Worm (Caenorhabditis elegans) whole organism, L3 larva: ENCODE data around the gene F02H6.7.

Experiments
- ZK546.5 ChIP-seq: sonication (generic microtip); optimal IDR thresholded peaks from 2 replicates; lab custom pipeline; 2017; ENCODE audit warnings: missing biosample characterization, missing genetic modification characterization
- ama-1 ChIP-seq: fragments of 150-350 bp; optimal IDR thresholded peaks from 2 replicates; lab custom pipeline; 2018
- ceh-16 ChIP-seq: sonication (generic microtip); optimal IDR thresholded peaks from 2 replicates; lab custom pipeline; 2017; ENCODE audit warnings: missing biosample characterization, missing genetic modification characterization
- ceh-28 ChIP-seq: fragments of 150-350 bp; optimal IDR thresholded peaks from 2 replicates; lab custom pipeline; 2014; ENCODE audit warnings: missing biosample characterization, missing genetic modification reagents, missing genetic modification characterization
- ceh-82 ChIP-seq: fragments of 150-350 bp; optimal IDR thresholded peaks from 2 replicates; lab custom pipeline; 2014; ENCODE audit warnings: missing biosample characterization, missing genetic modification characterization
- ceh-9 ChIP-seq: sonication (generic microtip); optimal IDR thresholded peaks from 2 replicates; lab custom pipeline; 2018; ENCODE audit warnings: missing biosample characterization, missing genetic modification characterization
- daf-12 ChIP-seq: fragments of 150-350 bp; optimal IDR thresholded peaks from 2 replicates; lab custom pipeline; 2014; ENCODE audit warnings: missing biosample characterization, missing genetic modification reagents, missing genetic modification characterization
- egl-27 ChIP-seq: sonication (generic microtip); optimal IDR thresholded peaks from 4 replicates; lab custom pipeline; 2017; ENCODE audit warnings: missing biosample characterization, missing genetic modification reagents, missing genetic modification characterization
- elt-1 ChIP-seq: fragments of 150-350 bp; optimal IDR thresholded peaks from 2 replicates; lab custom pipeline; 2014; ENCODE audit warnings: missing biosample characterization, missing genetic modification characterization
- elt-2 ChIP-seq: sonication (generic microtip); optimal IDR thresholded peaks from 2 replicates; lab custom pipeline; 2016; ENCODE audit warnings: missing genetic modification reagents, mild to moderate bottlenecking, missing genetic modification characterization, missing compliant biosample characterization
- elt-3 ChIP-seq, 3 experiments: fragments of 150-350 bp in 1 of 3; sonication (generic microtip) in 2 of 3; optimal IDR thresholded peaks; 2 replicates in 2 of 3; 4 replicates in 1 of 3; lab custom pipeline; 2014 to 2017; ENCODE audit warnings: missing biosample characterization in 3 of 3, missing genetic modification characterization in 3 of 3
- eor-1 ChIP-seq, 2 experiments: fragments of 150-350 bp; optimal IDR thresholded peaks; 2 replicates each; lab custom pipeline; 2014 to 2018; ENCODE audit warnings: missing biosample characterization in 2 of 2, missing genetic modification characterization in 2 of 2
- fkh-10 ChIP-seq: sonication (generic microtip); optimal IDR thresholded peaks from 2 replicates; lab custom pipeline; 2017; ENCODE audit warnings: missing biosample characterization, missing genetic modification reagents, missing genetic modification characterization
- fkh-2 ChIP-seq: fragments of 150-350 bp; optimal IDR thresholded peaks from 2 replicates; lab custom pipeline; 2014; ENCODE audit warnings: missing biosample characterization, missing genetic modification reagents, missing genetic modification characterization
- fos-1 ChIP-seq: fragments of 150-350 bp; optimal IDR thresholded peaks from 2 replicates; lab custom pipeline; 2014; ENCODE audit warnings: missing biosample characterization, missing genetic modification characterization
- hmg-11 ChIP-seq: sonication (generic microtip); optimal IDR thresholded peaks from 2 replicates; lab custom pipeline; 2016; ENCODE audit warnings: missing genetic modification characterization, missing compliant biosample characterization
- jun-1 ChIP-seq: fragments of 150-350 bp; optimal IDR thresholded peaks from 2 replicates; lab custom pipeline; 2014; ENCODE audit warnings: missing biosample characterization, missing genetic modification reagents, missing genetic modification characterization
- lin-15B ChIP-seq: fragments of 150-350 bp; optimal IDR thresholded peaks from 2 replicates; lab custom pipeline; 2014; ENCODE audit warnings: missing biosample characterization, missing genetic modification characterization
- mdl-1 ChIP-seq: fragments of 150-350 bp; optimal IDR thresholded peaks from 2 replicates; lab custom pipeline; 2014; ENCODE audit warnings: missing biosample characterization, missing genetic modification characterization
- nfya-1 ChIP-seq: sonication (generic microtip); optimal IDR thresholded peaks from 2 replicates; lab custom pipeline; 2017; ENCODE audit warnings: missing genetic modification characterization, mild to moderate bottlenecking, missing compliant biosample characterization, antibody characterized with exemption, moderate library complexity; ENCODE audit not compliant: insufficient read depth
- nhr-11 ChIP-seq: fragments of 150-350 bp; optimal IDR thresholded peaks from 2 replicates; lab custom pipeline; 2014; ENCODE audit warnings: missing biosample characterization, missing genetic modification characterization
- nhr-12 ChIP-seq: fragments of 150-350 bp; optimal IDR thresholded peaks from 2 replicates; lab custom pipeline; 2014; ENCODE audit warnings: missing biosample characterization, missing genetic modification characterization
- nhr-237 ChIP-seq: fragments of 150-350 bp; optimal IDR thresholded peaks from 2 replicates; lab custom pipeline; 2014; ENCODE audit warnings: missing biosample characterization, missing genetic modification characterization
- nhr-25 ChIP-seq: sonication (generic microtip); optimal IDR thresholded peaks from 2 replicates; lab custom pipeline; 2017; ENCODE audit warnings: missing biosample characterization, missing genetic modification characterization
- nhr-67 ChIP-seq: fragments of 150-350 bp; optimal IDR thresholded peaks from 2 replicates; lab custom pipeline; 2014; ENCODE audit warnings: missing biosample characterization, missing genetic modification characterization
- nhr-76 ChIP-seq: fragments of 150-350 bp; sonication (generic microtip); optimal IDR thresholded peaks from 5 replicates; lab custom pipeline; 2014; ENCODE audit warnings: missing biosample characterization, missing genetic modification characterization
- nhr-77 ChIP-seq: fragments of 150-350 bp; optimal IDR thresholded peaks from 2 replicates; lab custom pipeline; 2014; ENCODE audit warnings: missing biosample characterization, missing genetic modification characterization
- pha-4 ChIP-seq: fragments of 150-350 bp; optimal IDR thresholded peaks from 2 replicates; lab custom pipeline; 2014; ENCODE audit warnings: missing biosample characterization, missing genetic modification reagents, missing genetic modification characterization
- pqm-1 ChIP-seq: fragments of 150-350 bp; optimal IDR thresholded peaks from 2 replicates; lab custom pipeline; 2017; ENCODE audit warnings: missing biosample characterization, missing genetic modification characterization, inconsistent platforms
- sea-2 ChIP-seq: fragments of 150-350 bp; sonication (generic microtip); optimal IDR thresholded peaks from 4 replicates; lab custom pipeline; 2014; ENCODE audit warnings: missing biosample characterization, missing genetic modification reagents, missing genetic modification characterization
- skn-1 ChIP-seq: fragments of 150-350 bp; optimal IDR thresholded peaks from 2 replicates; lab custom pipeline; 2014; ENCODE audit warnings: missing biosample characterization, missing genetic modification characterization
- snpc-4 ChIP-seq: fragments of 150-350 bp; optimal IDR thresholded peaks from 2 replicates; lab custom pipeline; 2014; ENCODE audit warnings: missing biosample characterization, missing genetic modification characterization
- unc-39 ChIP-seq: sonication (generic microtip); optimal IDR thresholded peaks from 4 replicates; lab custom pipeline; 2017; ENCODE audit warnings: missing biosample characterization, missing genetic modification characterization
- unc-62 ChIP-seq: fragments of 150-350 bp; sonication (generic microtip); optimal IDR thresholded peaks from 4 replicates; lab custom pipeline; 2014; ENCODE audit warnings: missing biosample characterization, missing genetic modification reagents, missing genetic modification characterization
- ztf-11 ChIP-seq: fragments of 150-350 bp; optimal IDR thresholded peaks from 2 replicates; lab custom pipeline; 2014; ENCODE audit warnings: missing biosample characterization, missing genetic modification characterization

Gene F02H6.7

DNA sequence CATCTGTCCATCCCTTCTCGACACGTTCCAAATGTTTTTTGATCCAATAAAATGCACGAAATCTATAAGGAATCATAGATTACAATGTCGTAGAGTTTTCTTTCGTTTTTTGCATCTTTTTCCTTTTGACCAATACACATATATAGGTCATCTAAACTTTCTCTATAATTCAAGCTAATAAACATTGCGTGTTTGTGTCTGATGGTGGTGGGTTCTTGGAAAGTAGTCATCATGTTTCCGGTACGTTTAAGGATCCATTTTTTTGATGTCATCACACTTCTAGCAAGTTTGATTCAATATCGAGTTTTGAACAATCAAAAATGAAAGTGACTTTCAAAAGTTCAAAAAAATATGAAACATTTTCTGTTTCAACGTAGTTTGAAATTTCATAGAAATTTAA is 40.9 kb upstream of the F02H6.7 start:
- no peak for TF ChIP-seq elt-2 (tag; lab: Kevin White, UChicago)

DNA sequence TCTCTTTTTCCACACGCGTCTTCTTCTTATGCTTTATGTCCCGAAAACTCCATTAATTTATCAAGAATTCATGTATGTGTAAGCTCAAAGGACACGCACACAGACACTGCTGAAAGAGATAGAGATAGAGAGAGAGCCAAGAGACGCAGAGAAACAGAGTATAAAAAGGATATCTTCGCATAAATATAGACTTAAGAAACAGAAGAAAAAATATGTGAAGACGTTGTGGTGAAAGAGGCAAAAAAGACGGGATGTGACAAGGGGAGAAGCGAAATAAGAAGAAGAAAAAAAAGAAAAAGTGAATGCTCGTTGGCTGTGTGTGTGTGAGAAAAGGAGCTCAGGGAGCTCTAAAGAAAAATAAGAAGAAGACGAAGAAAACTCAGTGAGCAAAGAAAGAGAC is 32.8 kb upstream of the F02H6.7 start:
- TF ChIP-seq elt-2 (tag; lab: Kevin White, UChicago), result no peak
- TF ChIP-seq skn-1 (tag; lab: Kevin White, UChicago), result peak; percentile 29
- no peak for TF ChIP-seq nhr-76
- no peak for TF ChIP-seq egl-27 (tag; lab: Kevin White, UChicago)
- TF ChIP-seq elt-3 (tag; optimal IDR thresholded peaks at IDR 0.05; lab: Kevin White, UChicago), result no peak
- peak; percentile 80 for TF ChIP-seq hmg-11 (tag; lab: Kevin White, UChicago)
- TF ChIP-seq lin-15B (tag; lab: Kevin White, UChicago), result peak; percentile 13
- peak; percentile 96 for TF ChIP-seq fkh-10
- peak; percentile 3 for TF ChIP-seq unc-62 (GFP tag; lab: Kevin White, UChicago)
- peak; percentile 7 for TF ChIP-seq snpc-4 (tag; lab: Kevin White, UChicago)
- TF ChIP-seq nfya-1 (tag; lab: Kevin White, UChicago), result peak; percentile 79
- no peak for TF ChIP-seq pha-4

DNA sequence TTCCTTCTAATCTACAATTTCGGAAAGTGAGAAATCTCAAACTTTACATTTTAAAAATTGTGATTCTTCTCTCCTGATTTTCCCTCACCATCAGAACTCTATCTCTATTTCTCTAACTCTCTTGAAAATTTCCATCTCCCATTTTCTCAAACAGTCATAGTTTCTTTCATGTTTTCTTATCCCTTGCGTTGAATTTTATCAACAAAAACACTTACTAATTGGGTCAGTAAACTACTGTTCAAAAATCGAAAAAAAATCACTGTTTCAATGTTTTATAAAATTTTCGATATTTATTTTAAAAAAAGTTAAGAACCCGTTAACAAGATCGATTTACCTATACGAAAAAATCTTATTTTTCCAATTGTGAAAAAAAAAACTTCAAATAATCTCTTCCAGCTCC is 31.2 kb upstream of the F02H6.7 start:
- TF ChIP-seq skn-1 (tag; lab: Kevin White, UChicago) (no peak), nhr-76 (no peak), ceh-16 (no peak), nhr-67 (tag; lab: Kevin White, UChicago) (no peak), daf-12 (tag; lab: Kevin White, UChicago) (no peak), nhr-12 (tag; lab: Kevin White, UChicago) (no peak), fkh-2 (tag; lab: Kevin White, UChicago) (no peak), ceh-82 (no peak)

DNA sequence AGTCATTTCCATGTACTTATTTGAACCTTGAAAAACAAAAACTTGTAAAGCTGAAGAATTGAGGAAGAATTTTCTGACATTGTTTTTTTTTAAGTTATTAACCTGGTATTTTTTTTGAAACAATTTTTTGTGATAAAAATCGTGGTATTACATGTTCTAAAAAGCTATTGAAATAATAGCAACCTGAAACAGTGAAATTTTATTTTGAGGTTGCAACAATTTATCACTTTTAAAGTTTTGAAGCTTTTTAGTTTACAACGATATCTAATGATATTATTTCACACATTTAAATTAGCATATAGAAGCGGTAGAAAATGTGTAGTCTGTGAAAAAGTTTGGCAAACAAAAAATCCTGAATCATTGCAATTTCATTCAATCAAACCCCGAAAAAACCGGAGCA is 29.6 kb upstream of the F02H6.7 start:
- TF ChIP-seq ztf-11 (tag; lab: Kevin White, UChicago) (no peak), lin-15B (tag; lab: Kevin White, UChicago) (no peak), nhr-237 (tag; lab: Kevin White, UChicago) (no peak), daf-12 (tag; lab: Kevin White, UChicago) (no peak), nhr-25 (tag; lab: Kevin White, UChicago) (no peak), unc-62 (GFP tag; lab: Kevin White, UChicago) (no peak), egl-27 (tag; lab: Kevin White, UChicago) (no peak), ceh-28 (no peak), elt-3 (tag; optimal IDR thresholded peaks at IDR 0.05; lab: Kevin White, UChicago) (no peak), nhr-11 (no peak), sea-2 (GFP tag; lab: Kevin White, UChicago) (no peak), ceh-9 (no peak), unc-39 (tag; lab: Kevin White, UChicago) (no peak), jun-1 (tag; lab: Kevin White, UChicago) (no peak), ZK546.5 (tag; lab: Kevin White, UChicago) (no peak), pqm-1 (tag; lab: Kevin White, UChicago) (no peak), elt-1 (tag; lab: Kevin White, UChicago) (no peak), skn-1 (tag; lab: Kevin White, UChicago) (no peak), nhr-12 (tag; lab: Kevin White, UChicago) (no peak)
- TF ChIP-seq, all 47 proteins: peak for 0

DNA sequence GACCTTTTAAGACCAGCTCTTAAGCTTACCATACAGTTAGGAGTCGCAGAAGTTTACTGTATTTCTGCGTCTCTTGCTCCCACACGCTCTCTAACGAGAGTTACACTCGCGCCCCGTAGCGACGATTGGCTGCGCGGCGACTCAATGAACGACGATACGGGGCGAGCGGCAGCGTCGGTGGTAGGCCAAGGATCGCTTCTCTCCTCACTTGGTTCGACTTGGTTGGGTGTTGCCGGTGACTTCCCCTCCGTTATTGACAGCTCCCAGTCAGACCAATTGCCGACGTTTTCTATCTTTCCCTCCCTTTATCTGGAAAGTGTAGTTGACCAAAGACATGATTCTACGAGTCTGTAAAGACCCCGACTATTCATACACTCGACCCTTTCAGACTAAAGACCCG is 27.6 kb upstream of the F02H6.7 start:
- TF ChIP-seq elt-2 (tag; lab: Kevin White, UChicago) (no peak), unc-62 (GFP tag; lab: Kevin White, UChicago) (no peak), ceh-16 (no peak), elt-1 (tag; lab: Kevin White, UChicago) (no peak), fos-1 (tag; lab: Kevin White, UChicago) (no peak), nhr-77 (tag; lab: Kevin White, UChicago) (no peak), nhr-12 (tag; lab: Kevin White, UChicago) (no peak), mdl-1 (tag; lab: Kevin White, UChicago) (no peak), ceh-28 (no peak), elt-3 (tag; optimal IDR thresholded peaks at IDR 0.05; lab: Kevin White, UChicago) (no peak), eor-1 (tag; optimal IDR thresholded peaks at IDR 0.05; lab: Kevin White, UChicago) (no peak), skn-1 (tag; lab: Kevin White, UChicago) (no peak), ama-1 (no peak), ZK546.5 (tag; lab: Kevin White, UChicago) (no peak)
